Fruit fly (Drosophila melanogaster): ENCODE data around the gene salr.

salr gene

dm6 chr2L:11418721-11419120 lies 60.0 kb downstream of the salr start:
- TF ChIP-seq CG8478 (optimal IDR thresholded peaks at IDR 0.05): no peak
- TF ChIP-seq CTCF (optimal IDR thresholded peaks at IDR 0.05): no peak
